Worm (Caenorhabditis elegans) whole organism, L2 larva: ENCODE results near the gene gfat-1.

Experiments used
- C34F6.9 ChIP-seq: fragments of 150-350 bp; optimal IDR thresholded peaks from 2 replicates; lab custom pipeline; 2014; ENCODE audit warnings: missing biosample characterization, missing genetic modification characterization
- F13H6.1 ChIP-seq: sonication (generic microtip); optimal IDR thresholded peaks from 2 replicates; lab custom pipeline; 2016; ENCODE audit warnings: missing genetic modification characterization, missing compliant biosample characterization
- R02D3.7 ChIP-seq: fragments of 150-350 bp; optimal IDR thresholded peaks from 2 replicates; lab custom pipeline; 2014; ENCODE audit warnings: missing biosample characterization, missing genetic modification characterization
- Y55F3AM.14 ChIP-seq: fragments of 200-800 bp; sonication (Bioruptor generic); optimal IDR thresholded peaks from 2 replicates; lab custom pipeline; 2018; ENCODE audit warnings: mild to moderate bottlenecking, missing genetic modification characterization, missing compliant biosample characterization
- ZK546.5 ChIP-seq: sonication (generic microtip); optimal IDR thresholded peaks from 2 replicates; lab custom pipeline; 2017; ENCODE audit warnings: missing biosample characterization, missing genetic modification characterization
- alr-1 ChIP-seq: fragments of 150-350 bp; optimal IDR thresholded peaks from 2 replicates; lab custom pipeline; 2014; ENCODE audit warnings: missing biosample characterization, missing genetic modification characterization
- aly-2 ChIP-seq: fragments of 150-350 bp; optimal IDR thresholded peaks from 2 replicates; lab custom pipeline; 2014; ENCODE audit warnings: missing biosample characterization, missing genetic modification characterization
- ama-1 ChIP-seq: fragments of 150-350 bp; optimal IDR thresholded peaks from 2 replicates; lab custom pipeline; 2018; ENCODE audit warnings: inconsistent platforms
- blmp-1 ChIP-seq: sonication (generic microtip); optimal IDR thresholded peaks from 2 replicates; lab custom pipeline; 2017; ENCODE audit warnings: missing genetic modification characterization, mild to moderate bottlenecking, missing compliant biosample characterization, antibody characterized with exemption, moderate library complexity; ENCODE audit not compliant: insufficient read depth
- ceh-16 ChIP-seq: fragments of 150-350 bp; optimal IDR thresholded peaks from 2 replicates; lab custom pipeline; 2014; ENCODE audit warnings: missing biosample characterization, missing genetic modification characterization
- ceh-82 ChIP-seq: fragments of 150-350 bp; optimal IDR thresholded peaks from 2 replicates; lab custom pipeline; 2014; ENCODE audit warnings: missing biosample characterization, missing genetic modification characterization
- crh-2 ChIP-seq: sonication (generic microtip); optimal IDR thresholded peaks from 2 replicates; lab custom pipeline; 2017; ENCODE audit warnings: missing biosample characterization, missing genetic modification characterization
- dmd-4 ChIP-seq: sonication (generic microtip); optimal IDR thresholded peaks from 2 replicates; lab custom pipeline; 2017; ENCODE audit warnings: missing biosample characterization, missing genetic modification characterization
- egl-27 ChIP-seq: sonication (generic microtip); optimal IDR thresholded peaks from 3 replicates; lab custom pipeline; 2017; ENCODE audit warnings: missing biosample characterization, missing genetic modification reagents, missing genetic modification characterization
- elt-1 ChIP-seq: fragments of 150-350 bp; optimal IDR thresholded peaks from 2 replicates; lab custom pipeline; 2014; ENCODE audit warnings: missing biosample characterization, missing genetic modification characterization
- elt-3 ChIP-seq: sonication (generic microtip); optimal IDR thresholded peaks from 2 replicates; lab custom pipeline; 2017; ENCODE audit warnings: missing biosample characterization, missing genetic modification characterization
- fos-1 ChIP-seq: fragments of 150-350 bp; optimal IDR thresholded peaks from 2 replicates; lab custom pipeline; 2014; ENCODE audit warnings: missing biosample characterization, missing genetic modification characterization
- gmeb-1 ChIP-seq: fragments of 150-350 bp; optimal IDR thresholded peaks from 2 replicates; lab custom pipeline; 2014; ENCODE audit warnings: missing biosample characterization, missing genetic modification characterization
- lin-11 ChIP-seq: fragments of 150-350 bp; sonication (generic microtip); optimal IDR thresholded peaks from 2 replicates; lab custom pipeline; 2014; ENCODE audit warnings: missing biosample characterization, missing genetic modification characterization, inconsistent platforms, mixed read lengths
- lin-13 ChIP-seq: fragments of 150-350 bp; optimal IDR thresholded peaks from 2 replicates; lab custom pipeline; 2014; ENCODE audit warnings: missing biosample characterization, missing genetic modification reagents, missing genetic modification characterization
- lin-39 ChIP-seq: fragments of 150-350 bp; optimal IDR thresholded peaks from 2 replicates; lab custom pipeline; 2014; ENCODE audit warnings: missing biosample characterization, missing genetic modification reagents, missing genetic modification characterization
- lsy-2 ChIP-seq, 2 experiments: fragments of 150-350 bp in 1 of 2; sonication (generic microtip) in 1 of 2; optimal IDR thresholded peaks; 2 replicates each; lab custom pipeline; 2014 to 2017; ENCODE audit warnings: missing biosample characterization in 2 of 2, missing genetic modification characterization in 2 of 2
- mab-5 ChIP-seq: fragments of 150-350 bp; optimal IDR thresholded peaks from 2 replicates; lab custom pipeline; 2014; ENCODE audit warnings: missing biosample characterization, missing genetic modification characterization
- mbf-1 ChIP-seq: sonication (generic microtip); optimal IDR thresholded peaks from 2 replicates; lab custom pipeline; 2017; ENCODE audit warnings: missing biosample characterization, missing genetic modification characterization
- mdl-1 ChIP-seq, 2 experiments: fragments of 150-350 bp in 1 of 2; sonication (generic microtip) in 1 of 2; optimal IDR thresholded peaks; 2 replicates each; lab custom pipeline; 2017; ENCODE audit warnings: missing biosample characterization in 2 of 2, missing genetic modification characterization in 2 of 2
- nhr-10 ChIP-seq: sonication (generic microtip); optimal IDR thresholded peaks from 2 replicates; lab custom pipeline; 2017; ENCODE audit warnings: missing biosample characterization, missing genetic modification characterization
- nhr-11 ChIP-seq: fragments of 150-350 bp; optimal IDR thresholded peaks from 2 replicates; lab custom pipeline; 2014; ENCODE audit warnings: missing biosample characterization, missing genetic modification characterization
- nhr-12 ChIP-seq: fragments of 150-350 bp; optimal IDR thresholded peaks from 2 replicates; lab custom pipeline; 2014; ENCODE audit warnings: missing biosample characterization, missing genetic modification characterization
- nhr-129 ChIP-seq: fragments of 150-350 bp; optimal IDR thresholded peaks from 2 replicates; lab custom pipeline; 2014; ENCODE audit warnings: missing biosample characterization, missing genetic modification characterization
- nhr-21 ChIP-seq: fragments of 150-350 bp; optimal IDR thresholded peaks from 2 replicates; lab custom pipeline; 2014; ENCODE audit warnings: missing biosample characterization, missing genetic modification characterization
- nhr-23 ChIP-seq: fragments of 150-350 bp; optimal IDR thresholded peaks from 2 replicates; lab custom pipeline; 2014; ENCODE audit warnings: missing biosample characterization, missing genetic modification reagents, missing genetic modification characterization
- nhr-237 ChIP-seq: fragments of 150-350 bp; optimal IDR thresholded peaks from 2 replicates; lab custom pipeline; 2014; ENCODE audit warnings: missing biosample characterization, missing genetic modification characterization
- nhr-25 ChIP-seq: fragments of 150-350 bp; sonication (generic microtip); optimal IDR thresholded peaks from 3 replicates; lab custom pipeline; 2014; ENCODE audit warnings: missing biosample characterization, missing genetic modification characterization
- nhr-6 ChIP-seq: fragments of 150-350 bp; optimal IDR thresholded peaks from 2 replicates; lab custom pipeline; 2014; ENCODE audit warnings: missing biosample characterization, missing genetic modification characterization
- nhr-77 ChIP-seq: fragments of 150-350 bp; optimal IDR thresholded peaks from 2 replicates; lab custom pipeline; 2014; ENCODE audit warnings: missing biosample characterization, missing genetic modification characterization
- peb-1 ChIP-seq: fragments of 150-350 bp; optimal IDR thresholded peaks from 2 replicates; lab custom pipeline; 2014; ENCODE audit warnings: missing biosample characterization, missing genetic modification characterization
- sem-4 ChIP-seq: fragments of 150-350 bp; optimal IDR thresholded peaks from 2 replicates; lab custom pipeline; 2014; ENCODE audit warnings: missing biosample characterization, missing genetic modification reagents, missing genetic modification characterization
- skn-1 ChIP-seq: sonication (generic microtip); optimal IDR thresholded peaks from 2 replicates; lab custom pipeline; 2017; ENCODE audit warnings: missing biosample characterization, missing genetic modification characterization
- sma-3 ChIP-seq: sonication (generic microtip); optimal IDR thresholded peaks from 2 replicates; lab custom pipeline; 2016; ENCODE audit warnings: missing genetic modification reagents, missing genetic modification characterization, missing compliant biosample characterization
- sma-9 ChIP-seq, 2 experiments: fragments of 150-350 bp in 1 of 2; sonication (generic microtip) in 1 of 2; optimal IDR thresholded peaks; 2 replicates each; lab custom pipeline; 2014 to 2016; ENCODE audit warnings: missing genetic modification characterization in 2 of 2, mild to moderate bottlenecking in 1 of 2, missing biosample characterization in 1 of 2, missing compliant biosample characterization in 1 of 2, missing genetic modification reagents in 1 of 2, moderate library complexity in 1 of 2
- snpc-4 ChIP-seq: fragments of 150-350 bp; optimal IDR thresholded peaks from 2 replicates; lab custom pipeline; 2014; ENCODE audit warnings: missing biosample characterization, missing genetic modification characterization
- unc-39 ChIP-seq: fragments of 150-350 bp; optimal IDR thresholded peaks from 2 replicates; lab custom pipeline; 2014; ENCODE audit warnings: missing biosample characterization, missing genetic modification characterization
- unc-55 ChIP-seq: fragments of 150-350 bp; sonication (generic microtip); optimal IDR thresholded peaks from 3 replicates; lab custom pipeline; 2014; ENCODE audit warnings: missing biosample characterization, missing genetic modification reagents, missing genetic modification characterization
- unc-62 ChIP-seq: fragments of 150-350 bp; optimal IDR thresholded peaks from 2 replicates; lab custom pipeline; 2014; ENCODE audit warnings: missing biosample characterization, missing genetic modification reagents, missing genetic modification characterization
- zag-1 ChIP-seq: fragments of 150-350 bp; optimal IDR thresholded peaks from 2 replicates; lab custom pipeline; 2014; ENCODE audit warnings: missing biosample characterization, missing genetic modification characterization
- ztf-1 ChIP-seq: fragments of 200-800 bp; sonication (Bioruptor generic); conservative IDR thresholded peaks from 2 replicates; pipeline ENCODE4 v1.3.6; 2022; ENCODE audit warnings: missing genetic modification characterization, missing compliant biosample characterization
- ztf-11 ChIP-seq: sonication (generic microtip); optimal IDR thresholded peaks from 2 replicates; lab custom pipeline; 2017; ENCODE audit warnings: missing biosample characterization, missing genetic modification characterization
- ztf-4 ChIP-seq: fragments of 150-350 bp; optimal IDR thresholded peaks from 2 replicates; lab custom pipeline; 2014; ENCODE audit warnings: missing biosample characterization, missing genetic modification characterization

The gfat-1 gene

ce11 chrII:11619171-11619570 lies 24.0 kb upstream of the gfat-1 start:
- TF ChIP-seq fos-1 (tag; lab: Kevin White, UChicago) (peak; percentile 81), crh-2 (tag; lab: Kevin White, UChicago) (peak; percentile 91), aly-2 (tag; lab: Kevin White, UChicago) (no peak), nhr-237 (tag; lab: Kevin White, UChicago) (no peak), elt-3 (tag; lab: Kevin White, UChicago) (no peak), mbf-1 (no peak), ztf-11 (tag; lab: Kevin White, UChicago) (no peak), mab-5 (tag; lab: Kevin White, UChicago) (no peak), nhr-21 (peak; percentile 78), sma-3 (peak; percentile 89), lsy-2 (tag; optimal IDR thresholded peaks at IDR 0.05; lab: Kevin White, UChicago) (peak; percentile 17 to 60), nhr-10 (tag; lab: Kevin White, UChicago) (no peak), ceh-16 (tag; lab: Kevin White, UChicago) (no peak), snpc-4 (no peak), zag-1 (tag; lab: Kevin White, UChicago) (no peak), sma-9 (GFP tag; optimal IDR thresholded peaks at IDR 0.05; lab: Kevin White, UChicago) (peak; percentile 97), sma-9 (tag; optimal IDR thresholded peaks at IDR 0.05; lab: Kevin White, UChicago) (no peak), egl-27 (tag; lab: Kevin White, UChicago) (peak; percentile 71), nhr-11 (no peak), skn-1 (no peak), lin-13 (GFP tag; lab: Kevin White, UChicago) (peak; percentile 35), elt-1 (tag; lab: Kevin White, UChicago) (no peak), ZK546.5 (no peak), unc-62 (GFP tag; lab: Kevin White, UChicago) (no peak), ztf-1 (GFP tag; lab: Robert Waterston, UW) (no peak), mdl-1 (tag; optimal IDR thresholded peaks at IDR 0.05; lab: Kevin White, UChicago) (peak in 1 of 2 experiments; percentile 41), nhr-6 (tag; lab: Kevin White, UChicago) (no peak), blmp-1 (peak; percentile 65), Y55F3AM.14 (GFP tag; lab: Kevin White, UChicago) (no peak), nhr-77 (no peak), unc-39 (tag; lab: Kevin White, UChicago) (no peak), peb-1 (no peak), unc-55 (GFP tag; lab: Kevin White, UChicago) (peak; percentile 46), nhr-129 (tag; lab: Kevin White, UChicago) (peak; percentile 69), ama-1 (lab: Kevin White, UChicago) (no peak), sem-4 (tag; lab: Kevin White, UChicago) (peak; percentile 35), nhr-12 (tag; lab: Kevin White, UChicago) (no peak), lin-11 (tag; lab: Kevin White, UChicago) (no peak), alr-1 (tag; lab: Kevin White, UChicago) (no peak), dmd-4 (tag; lab: Kevin White, UChicago) (no peak), ztf-4 (tag; lab: Kevin White, UChicago) (no peak), nhr-23 (tag; lab: Kevin White, UChicago) (no peak), nhr-25 (peak; percentile 80), lin-39 (tag; lab: Kevin White, UChicago) (no peak), gmeb-1 (peak; percentile 46), R02D3.7 (tag; lab: Kevin White, UChicago) (no peak), F13H6.1 (tag; lab: Kevin White, UChicago) (peak; percentile 82), C34F6.9 (peak; percentile 47), ceh-82 (tag; lab: Kevin White, UChicago) (no peak)
- TF ChIP-seq, all 48 proteins: peak for 17
